Worm (Caenorhabditis elegans): Measurements from ENCODE around the gene F15E6.5.

- no peak for TF ChIP-seq ztf-23 (GFP tag; IDR thresholded peaks at IDR 0.05)
- no peak for TF ChIP-seq flt-1 (GFP tag; IDR thresholded peaks at IDR 0.05)
- TF ChIP-seq ref-1 (GFP tag; conservative IDR thresholded peaks at IDR 0.05), result no peak
- TF ChIP-seq med-1 (GFP tag; optimal IDR thresholded peaks at IDR 0.05; ENCODE audit: insufficient read depth), result no peak
- no peak for TF ChIP-seq klf-2 (GFP tag; conservative IDR thresholded peaks at IDR 0.05)
- TF ChIP-seq T22C8.4 (GFP tag; IDR thresholded peaks at IDR 0.05), result no peak
- no peak for TF ChIP-seq cog-1 (tag; optimal IDR thresholded peaks at IDR 0.05)
- no peak for TF ChIP-seq tab-1 (GFP tag; IDR thresholded peaks at IDR 0.05)
- TF ChIP-seq ztf-29 (GFP tag; IDR thresholded peaks at IDR 0.05), result no peak
These were observed 17.2 kb upstream of the F15E6.5 start, which contains the start of gene F36A4.1 for ce11 chrIV:4272167-4272566.

Data from whole organism, midembryonic.